ENCODE assay signal across 1 fruit fly cellular context in genomic region chr3R:21632930-21633780, dm6.
A peak's percentile ranks its signal among the peaks of the same experiment; 100 is the strongest.
TF ChIP-seq lines count a peak whose summit lies in the region.

No protein-coding gene starts in this region.

TF ChIP-seq in whole organism, embryonic, 481 proteins besides CTCF, POLR2A, EP300 and RAD21 (continued from another document):
- TF ChIP-seq wek (GFP tag; optimal IDR thresholded peaks at IDR 0.05; lab: Kevin White, UChicago) (no peak), Trl (optimal IDR thresholded peaks at IDR 0.05; lab: Kevin White, UChicago) (peak; percentile 90 to 91), Trl (GFP tag; optimal IDR thresholded peaks at IDR 0.05; lab: Kevin White, UChicago) (no peak), CG17385 (GFP tag; optimal IDR thresholded peaks at IDR 0.05; lab: Kevin White, UChicago) (no peak), Hsf (GFP tag; optimal IDR thresholded peaks at IDR 0.05; lab: Kevin White, UChicago) (no peak), zen2 (GFP tag; IDR thresholded peaks at IDR 0.05; lab: Robert Waterston, UW; ENCODE audit: partially characterized antibody) (no peak), CG6813 (GFP tag; optimal IDR thresholded peaks at IDR 0.05; lab: Kevin White, UChicago) (peak; percentile 10), emc (GFP tag; optimal IDR thresholded peaks at IDR 0.05; lab: Kevin White, UChicago) (no peak), E2f1 (GFP tag; IDR thresholded peaks at IDR 0.05; lab: Robert Waterston, UW) (no peak)
